Fruit fly (Drosophila melanogaster): Measurements from ENCODE around the gene CG11279.

CG11279 gene

dm6 chr3L:13032915-13033282 lies 13.9 kb upstream of the CG11279 start:
- TF ChIP-seq tj (GFP tag; optimal IDR thresholded peaks at IDR 0.05) (no peak), CG5204 (GFP tag; optimal IDR thresholded peaks at IDR 0.05) (no peak), CG7045 (GFP tag; optimal IDR thresholded peaks at IDR 0.05) (no peak), CG1620 (GFP tag; optimal IDR thresholded peaks at IDR 0.05) (no peak), Hr96 (GFP tag; optimal IDR thresholded peaks at IDR 0.05) (no peak), CG33017 (tag; optimal IDR thresholded peaks at IDR 0.05) (no peak), Clk (GFP tag; optimal IDR thresholded peaks at IDR 0.05) (no peak), Crg-1 (GFP tag; optimal IDR thresholded peaks at IDR 0.05) (no peak), CG7101 (tag; optimal IDR thresholded peaks at IDR 0.05) (no peak), toe (GFP tag; optimal IDR thresholded peaks at IDR 0.05) (no peak), cic (GFP tag; optimal IDR thresholded peaks at IDR 0.05) (no peak), kay (GFP tag; ENCODE audit: borderline replicate concordance) (no peak), CG11617 (GFP tag; optimal IDR thresholded peaks at IDR 0.05) (no peak), CG12768 (GFP tag; optimal IDR thresholded peaks at IDR 0.05) (no peak), bab1 (GFP tag; optimal IDR thresholded peaks at IDR 0.05) (no peak), Mnt (GFP tag; optimal IDR thresholded peaks at IDR 0.05) (no peak), cnc (optimal IDR thresholded peaks at IDR 0.05) (no peak)

dm6 chr3L:13033361-13033760 lies 13.4 kb upstream of the CG11279 start:
- TF ChIP-seq CG5204 (GFP tag; optimal IDR thresholded peaks at IDR 0.05) (no peak), Hr96 (GFP tag; optimal IDR thresholded peaks at IDR 0.05) (no peak), bab1 (GFP tag; optimal IDR thresholded peaks at IDR 0.05) (peak; percentile 25)

DNA sequence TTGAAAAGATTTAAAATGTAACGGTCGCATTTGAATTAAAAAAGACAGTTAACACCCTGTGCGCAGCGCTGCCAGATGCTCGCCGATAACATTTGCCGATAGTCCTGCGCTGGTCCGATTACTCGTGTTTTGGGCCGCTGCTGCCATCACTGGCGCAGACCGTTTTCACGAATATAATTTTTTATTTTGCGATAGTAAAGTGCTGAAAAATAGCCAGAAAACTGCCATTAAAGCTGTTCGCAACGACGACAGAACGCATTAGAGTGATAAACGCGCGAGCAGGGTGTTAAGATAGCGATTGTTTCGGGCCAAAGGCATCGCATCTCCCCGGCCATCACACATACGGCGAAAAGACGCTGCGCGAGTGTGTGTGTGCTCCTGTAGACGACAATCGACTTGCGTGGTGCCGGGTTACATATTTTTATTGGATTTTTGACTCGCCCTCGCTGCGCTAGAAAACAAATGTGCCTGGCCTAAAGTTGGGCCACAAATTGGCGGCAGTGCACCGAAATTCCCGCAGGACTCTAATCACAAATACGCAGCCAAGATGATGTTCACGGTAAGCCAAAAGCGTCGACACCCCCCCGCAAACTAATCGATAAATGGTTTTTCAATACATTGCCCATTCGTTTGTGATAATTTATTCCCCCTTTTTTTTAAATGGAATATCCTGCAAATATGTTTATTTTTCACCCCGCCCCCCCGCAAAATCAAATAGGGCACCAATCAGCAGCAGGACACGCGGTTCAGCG lies 9.9 kb upstream of the CG11279 start, which contains the start of gene Srrm1:
Srrm1 (plus strand) TSS at position 116 of the 752 bp plus-strand sequence.
- TF ChIP-seq toe (GFP tag; optimal IDR thresholded peaks at IDR 0.05) (peak; percentile 26), ovo (GFP tag; optimal IDR thresholded peaks at IDR 0.05) (peak; percentile 26), CG1620 (GFP tag; optimal IDR thresholded peaks at IDR 0.05) (peak; percentile 55), CG7045 (GFP tag; optimal IDR thresholded peaks at IDR 0.05) (no peak), cnc (optimal IDR thresholded peaks at IDR 0.05) (no peak), pad (GFP tag; optimal IDR thresholded peaks at IDR 0.05) (no peak), Clk (GFP tag; optimal IDR thresholded peaks at IDR 0.05) (no peak), kay (GFP tag; ENCODE audit: borderline replicate concordance) (no peak), CG12768 (GFP tag; optimal IDR thresholded peaks at IDR 0.05) (no peak), CG7101 (tag; optimal IDR thresholded peaks at IDR 0.05) (no peak), bab1 (GFP tag; optimal IDR thresholded peaks at IDR 0.05) (peak; percentile 50), CG11617 (GFP tag; optimal IDR thresholded peaks at IDR 0.05) (no peak), Hr96 (GFP tag; optimal IDR thresholded peaks at IDR 0.05) (peak; percentile 45), Crg-1 (GFP tag; optimal IDR thresholded peaks at IDR 0.05) (peak; percentile 26), Mnt (GFP tag; optimal IDR thresholded peaks at IDR 0.05) (peak; percentile 24)

- TF ChIP-seq tj (GFP tag; optimal IDR thresholded peaks at IDR 0.05): no peak
- TF ChIP-seq bab1 (GFP tag; optimal IDR thresholded peaks at IDR 0.05): peak; percentile 3
- TF ChIP-seq CG7101 (tag; optimal IDR thresholded peaks at IDR 0.05): no peak
Observed at dm6 chr3L:13040849-13041248, 5.9 kb upstream of the CG11279 start.

- peak; percentile 93 for TF ChIP-seq Crg-1 (GFP tag; optimal IDR thresholded peaks at IDR 0.05)
- peak; percentile 88 for TF ChIP-seq ovo (GFP tag; optimal IDR thresholded peaks at IDR 0.05)
- TF ChIP-seq tj (GFP tag; optimal IDR thresholded peaks at IDR 0.05): peak; percentile 71
- no peak for TF ChIP-seq kay (GFP tag; ENCODE audit: borderline replicate concordance)
- TF ChIP-seq Clk (GFP tag; optimal IDR thresholded peaks at IDR 0.05): peak; percentile 76
- peak; percentile 79 for TF ChIP-seq pad (GFP tag; optimal IDR thresholded peaks at IDR 0.05)
- peak; percentile 98 for TF ChIP-seq Mnt (GFP tag; optimal IDR thresholded peaks at IDR 0.05)
- peak; percentile 95 for TF ChIP-seq CG1620 (GFP tag; optimal IDR thresholded peaks at IDR 0.05)
- peak; percentile 61 for TF ChIP-seq cic (GFP tag; optimal IDR thresholded peaks at IDR 0.05)
- peak; percentile 88 for TF ChIP-seq Hr96 (GFP tag; optimal IDR thresholded peaks at IDR 0.05)
- peak; percentile 75 for TF ChIP-seq CG14711 (tag; optimal IDR thresholded peaks at IDR 0.05)
- peak; percentile 84 for TF ChIP-seq CG33017 (tag; optimal IDR thresholded peaks at IDR 0.05)
- TF ChIP-seq CG5204 (GFP tag; optimal IDR thresholded peaks at IDR 0.05): no peak
- TF ChIP-seq toe (GFP tag; optimal IDR thresholded peaks at IDR 0.05): peak; percentile 81
- TF ChIP-seq CG7045 (GFP tag; optimal IDR thresholded peaks at IDR 0.05): peak; percentile 89
- peak; percentile 91 for TF ChIP-seq CG7101 (tag; optimal IDR thresholded peaks at IDR 0.05)
- no peak for TF ChIP-seq cnc (optimal IDR thresholded peaks at IDR 0.05)
- TF ChIP-seq CG12768 (GFP tag; optimal IDR thresholded peaks at IDR 0.05): peak; percentile 92
- peak; percentile 91 for TF ChIP-seq CG11617 (GFP tag; optimal IDR thresholded peaks at IDR 0.05)
- TF ChIP-seq bab1 (GFP tag; optimal IDR thresholded peaks at IDR 0.05): peak; percentile 93
Observed at dm6 chr3L:13041292-13042067, 5.3 kb upstream of the CG11279 start, which contains the start of gene RpS4. TSS of gene RpS4 (plus strand) at chr3L:13041756.

dm6 chr3L:13044335-13044814 lies 2.4 kb upstream of the CG11279 start, which contains the start of gene Syx13:
TSS of gene Syx13 (plus strand) at chr3L:13044434.
- TF ChIP-seq CG12768 (GFP tag; optimal IDR thresholded peaks at IDR 0.05): peak; percentile 3
- peak; percentile 62 for TF ChIP-seq CG11617 (GFP tag; optimal IDR thresholded peaks at IDR 0.05)
- TF ChIP-seq bab1 (GFP tag; optimal IDR thresholded peaks at IDR 0.05): peak; percentile 51
- TF ChIP-seq tj (GFP tag; optimal IDR thresholded peaks at IDR 0.05): peak; percentile 6
- peak; percentile 73 for TF ChIP-seq Mnt (GFP tag; optimal IDR thresholded peaks at IDR 0.05)
- TF ChIP-seq CG1620 (GFP tag; optimal IDR thresholded peaks at IDR 0.05): peak; percentile 4
- peak; percentile 22 for TF ChIP-seq CG14711 (tag; optimal IDR thresholded peaks at IDR 0.05)
- peak; percentile 49 for TF ChIP-seq pad (GFP tag; optimal IDR thresholded peaks at IDR 0.05)
- no peak for TF ChIP-seq cnc (optimal IDR thresholded peaks at IDR 0.05)
- no peak for TF ChIP-seq kay (GFP tag; ENCODE audit: borderline replicate concordance)
- TF ChIP-seq cic (GFP tag; optimal IDR thresholded peaks at IDR 0.05): peak; percentile 61

Data from whole organism, adult.